Worm (Caenorhabditis elegans) whole organism, L4/young adult: ENCODE measurements around the gene sucl-2.

Source experiments
- W03F9.2 ChIP-seq: fragments of 150-350 bp; optimal IDR thresholded peaks from 2 replicates; lab custom pipeline; 2014; ENCODE audit warnings: missing biosample characterization, missing genetic modification characterization
- dao-5 ChIP-seq: sonication (generic microtip); optimal IDR thresholded peaks from 2 replicates; lab custom pipeline; 2016; ENCODE audit warnings: missing genotype, missing genetic modification characterization, moderate library complexity, missing compliant biosample characterization
- him-1 ChIP-seq: sonication (generic microtip); optimal IDR thresholded peaks from 2 replicates; lab custom pipeline; 2016; ENCODE audit warnings: missing genotype, missing genetic modification reagents, missing genetic modification characterization, missing compliant biosample characterization

DNA sequence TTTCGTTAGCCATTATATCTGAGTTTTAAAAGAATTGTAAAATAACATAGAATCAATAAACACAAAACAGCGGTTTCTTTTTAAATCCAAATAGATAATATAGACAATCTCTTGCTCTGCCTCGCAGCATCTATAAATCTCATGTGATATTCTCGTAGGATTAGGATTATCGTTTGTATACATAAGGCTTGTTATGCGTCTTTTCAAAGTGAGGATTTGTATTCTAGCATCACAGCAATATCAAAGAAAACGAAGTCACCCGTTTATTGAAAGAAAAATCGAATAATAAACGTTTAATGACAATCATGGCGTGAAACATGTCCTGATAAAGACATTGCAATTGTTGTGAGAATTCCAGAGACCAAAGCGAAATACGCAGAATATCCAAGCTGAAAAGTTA lies 28.8 kb downstream of the sucl-2 start, which contains the start of the genes T24C4.3 and clc-20:
- TF ChIP-seq him-1 (tag; lab: Kevin White, UChicago): no peak
- no peak for TF ChIP-seq W03F9.2 (tag; lab: Kevin White, UChicago)
- TF ChIP-seq dao-5: no peak
